Worm (Caenorhabditis elegans) whole organism, L1 larva: ENCODE results near the gene T28F12.1.

Experiments
- C34B4.2 ChIP-seq: sonication (generic microtip); optimal IDR thresholded peaks from 2 replicates; lab custom pipeline; 2017; ENCODE audit warnings: mild to moderate bottlenecking, missing genetic modification characterization, missing compliant biosample characterization
- blmp-1 ChIP-seq: fragments of 150-350 bp; optimal IDR thresholded peaks from 2 replicates; lab custom pipeline; 2014; ENCODE audit warnings: missing biosample characterization, missing genetic modification characterization
- ces-1 ChIP-seq: fragments of 150-350 bp; optimal IDR thresholded peaks from 2 replicates; lab custom pipeline; 2014; ENCODE audit warnings: missing biosample characterization, missing genetic modification reagents, missing genetic modification characterization
- lin-13 ChIP-seq: fragments of 150-350 bp; optimal IDR thresholded peaks from 2 replicates; lab custom pipeline; 2014; ENCODE audit warnings: missing biosample characterization, missing genetic modification reagents, missing genetic modification characterization
- lsy-2 ChIP-seq, 2 experiments: fragments of 150-350 bp; optimal IDR thresholded peaks; 2 replicates each; lab custom pipeline; 2014; ENCODE audit warnings: missing biosample characterization in 2 of 2, missing genetic modification characterization in 2 of 2
- mep-1 ChIP-seq: fragments of 150-350 bp; optimal IDR thresholded peaks from 2 replicates; lab custom pipeline; 2014; ENCODE audit warnings: missing biosample characterization, missing genetic modification characterization
- nhr-11 ChIP-seq: fragments of 150-350 bp; optimal IDR thresholded peaks from 2 replicates; lab custom pipeline; 2014; ENCODE audit warnings: missing biosample characterization, missing genetic modification characterization
- nhr-237 ChIP-seq: fragments of 150-350 bp; optimal IDR thresholded peaks from 2 replicates; lab custom pipeline; 2014; ENCODE audit warnings: missing biosample characterization, missing genetic modification characterization
- snpc-4 ChIP-seq: fragments of 150-350 bp; optimal IDR thresholded peaks from 2 replicates; lab custom pipeline; 2014; ENCODE audit warnings: missing biosample characterization, missing genetic modification characterization
- unc-86 ChIP-seq: sonication (generic microtip); optimal IDR thresholded peaks from 2 replicates; lab custom pipeline; 2016; ENCODE audit warnings: missing genetic modification characterization, missing compliant biosample characterization

ce11 chrV:4488989-4489388, 23.8 kb upstream of the T28F12.1 start:
- TF ChIP-seq lsy-2 (tag; optimal IDR thresholded peaks at IDR 0.05; lab: Kevin White, UChicago) (no peak), C34B4.2 (no peak), nhr-237 (tag; lab: Kevin White, UChicago) (no peak), snpc-4 (tag; lab: Kevin White, UChicago) (no peak), unc-86 (no peak), lin-13 (GFP tag; lab: Kevin White, UChicago) (no peak), ces-1 (GFP tag; lab: Kevin White, UChicago) (no peak), mep-1 (tag; lab: Kevin White, UChicago) (no peak), blmp-1 (tag; lab: Kevin White, UChicago) (no peak), nhr-11 (no peak)
